Worm (Caenorhabditis elegans) whole organism, L4/young adult: Measurements from ENCODE around the gene hcf-1.

Experiments
- W03F9.2 ChIP-seq: fragments of 150-350 bp; optimal IDR thresholded peaks from 2 replicates; lab custom pipeline; 2014; ENCODE audit warnings: missing biosample characterization, missing genetic modification characterization
- dao-5 ChIP-seq: sonication (generic microtip); optimal IDR thresholded peaks from 2 replicates; lab custom pipeline; 2016; ENCODE audit warnings: missing genotype, missing genetic modification characterization, moderate library complexity, missing compliant biosample characterization
- him-1 ChIP-seq: sonication (generic microtip); optimal IDR thresholded peaks from 2 replicates; lab custom pipeline; 2016; ENCODE audit warnings: missing genotype, missing genetic modification reagents, missing genetic modification characterization, missing compliant biosample characterization

ce11 chrIV:7816402-7817102 is 42.5 kb upstream of the hcf-1 start:
- TF ChIP-seq W03F9.2 (peak; percentile 21), dao-5 (tag; lab: Kevin White, UChicago) (no peak), him-1 (tag; lab: Kevin White, UChicago) (no peak)
